Fruit fly (Drosophila melanogaster) whole organism, embryonic: Measurements from ENCODE around the gene CG34290.

Source experiments
- Abd-B ChIP-seq: fragments of 200-800 bp; sonication (Bioruptor generic); optimal IDR thresholded peaks from 2 replicates; lab custom pipeline; 2018; ENCODE audit warnings: missing biosample characterization, mild to moderate bottlenecking, missing genetic modification characterization, moderate library complexity
- CG18011 ChIP-seq: fragments of 200-800 bp; sonication (Bioruptor generic); optimal IDR thresholded peaks from 2 replicates; lab custom pipeline; 2017; ENCODE audit warnings: missing biosample characterization, missing genetic modification characterization, mild to moderate bottlenecking, moderate library complexity, missing genotype
- CG32532 ChIP-seq: fragments of 200-800 bp; sonication (Bioruptor generic); IDR thresholded peaks from 2 replicates; pipeline ENCODE4 v1.3.6; 2022; ENCODE audit warnings: missing biosample characterization, missing genetic modification characterization
- H2.0 ChIP-seq: fragments of 200-800 bp; sonication (Bioruptor generic); IDR thresholded peaks from 2 replicates; pipeline ENCODE4 v1.3.6; 2022; ENCODE audit warnings: missing biosample characterization, missing genetic modification characterization
- Sin3A ChIP-seq: fragments of >200 bp; optimal IDR thresholded peaks from 2 replicates; lab custom pipeline; 2018
- YL-1 ChIP-seq: fragments of 200-800 bp; sonication (Bioruptor generic); optimal IDR thresholded peaks from 3 replicates; lab custom pipeline; 2017; ENCODE audit warnings: missing biosample characterization, mild to moderate bottlenecking, missing genetic modification characterization
- pan ChIP-seq, 4 experiments: fragments of >200 bp in 3 of 4; fragments of 200-800 bp in 1 of 4; sonication (Bioruptor generic) in 1 of 4; optimal IDR thresholded peaks in 3 of 4; IDR thresholded peaks in 1 of 4; 2 replicates each; pipeline versions ENCODE4 v1.3.6 to Lab custom; 2017 to 2022; ENCODE audit warnings: missing biosample characterization in 2 of 4, missing genetic modification characterization in 2 of 4, mixed read lengths in 1 of 4
- trh ChIP-seq: fragments of 200-800 bp; sonication (Bioruptor generic); optimal IDR thresholded peaks from 2 replicates; lab custom pipeline; 2016; ENCODE audit warnings: missing biosample characterization, missing genetic modification characterization

DNA sequence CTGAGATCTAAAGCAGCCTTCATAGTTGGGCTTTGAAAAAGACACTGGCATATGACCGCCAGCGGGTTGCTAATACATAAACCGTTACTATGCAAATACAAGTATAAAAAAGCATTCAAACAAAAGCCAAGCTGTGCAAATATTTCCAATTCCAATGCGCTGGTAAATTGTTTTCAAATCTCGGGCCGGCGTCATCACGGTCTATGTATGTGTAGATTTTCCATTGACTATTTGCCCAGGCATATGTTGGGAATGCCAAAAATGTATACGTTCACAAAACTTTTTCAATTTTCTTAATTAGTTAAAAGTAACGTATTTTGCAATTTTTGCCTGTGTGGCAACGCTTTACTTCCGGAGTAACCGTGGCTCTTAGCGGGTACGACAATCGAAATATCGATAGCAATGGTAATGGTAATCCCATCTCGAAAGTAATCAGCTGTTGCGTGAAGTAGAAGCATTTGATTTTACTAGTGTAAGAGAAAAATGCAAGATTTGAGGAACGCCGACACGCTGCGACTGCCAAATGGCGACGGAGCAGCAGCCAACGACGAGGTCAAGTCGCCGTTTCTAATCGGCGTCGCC is at the start of gene CG34290, which contains the start of gene Uck:
- peak; percentile 62 for TF ChIP-seq Sin3A (lab: Kevin White, UChicago)
- peak; percentile 72 for TF ChIP-seq CG18011 (GFP tag; lab: Kevin White, UChicago)
- peak; percentile 56 for TF ChIP-seq H2.0 (GFP tag; lab: Robert Waterston, UW)
- TF ChIP-seq trh (GFP tag; lab: Kevin White, UChicago): peak; percentile 37
- TF ChIP-seq pan (optimal IDR thresholded peaks at IDR 0.05; lab: Kevin White, UChicago): no peak
- TF ChIP-seq pan (GFP tag; optimal IDR thresholded peaks at IDR 0.05 in 1 of 2, IDR thresholded peaks at IDR 0.05 in 1 of 2): peak in 1 of 2 experiments; percentile 56
- peak; percentile 17 for TF ChIP-seq Abd-B (GFP tag; lab: Kevin White, UChicago)
- TF ChIP-seq CG32532 (GFP tag; lab: Robert Waterston, UW): peak; percentile 78
- TF ChIP-seq YL-1 (GFP tag; lab: Kevin White, UChicago): peak; percentile 90
